Fruit fly (Drosophila melanogaster) whole organism, embryonic: ENCODE measurements around the gene CG14646.

Source experiments
- BEAF-32 ChIP-seq: fragments of 200-800 bp; sonication (Bioruptor generic); optimal IDR thresholded peaks from 3 replicates; lab custom pipeline; 2017; ENCODE audit warnings: missing biosample characterization, missing genetic modification characterization, mild to moderate bottlenecking, moderate library complexity, missing genetic modification reagents
- Bgb ChIP-seq: fragments of 200-800 bp; sonication (Bioruptor generic); IDR thresholded peaks from 2 replicates; pipeline ENCODE4 v1.3.6; 2022; ENCODE audit warnings: missing biosample characterization, missing genetic modification characterization; ENCODE audit not compliant: partially characterized antibody
- CG10654 ChIP-seq: fragments of 200-800 bp; sonication (Bioruptor generic); optimal IDR thresholded peaks from 2 replicates; lab custom pipeline; 2016; ENCODE audit warnings: missing biosample characterization, missing genetic modification characterization
- CG11085 ChIP-seq: fragments of 200-800 bp; sonication (Bioruptor generic); IDR thresholded peaks from 2 replicates; pipeline ENCODE4 v1.3.6; 2022; ENCODE audit warnings: missing biosample characterization, missing genetic modification characterization
- CG1233 ChIP-seq: fragments of 200-800 bp; sonication (Bioruptor generic); optimal IDR thresholded peaks from 4 replicates; lab custom pipeline; 2018; ENCODE audit warnings: missing biosample characterization, mild to moderate bottlenecking, missing genetic modification characterization
- CG1832 ChIP-seq: fragments of 200-800 bp; sonication (Bioruptor generic); optimal IDR thresholded peaks from 2 replicates; lab custom pipeline; 2017; ENCODE audit warnings: missing biosample characterization, mild to moderate bottlenecking, missing genetic modification characterization, inconsistent platforms
- CG18599 ChIP-seq: fragments of 200-800 bp; sonication (Bioruptor generic); optimal IDR thresholded peaks from 3 replicates; lab custom pipeline; 2017; ENCODE audit warnings: missing biosample characterization, missing genetic modification characterization, mild to moderate bottlenecking, moderate library complexity, missing genetic modification reagents
- CG2120 ChIP-seq: fragments of 200-800 bp; sonication (Bioruptor generic); optimal IDR thresholded peaks from 3 replicates; lab custom pipeline; 2016; ENCODE audit warnings: missing biosample characterization, missing genetic modification characterization
- CG2199 ChIP-seq: fragments of 200-800 bp; sonication (Bioruptor generic); IDR thresholded peaks from 3 replicates; pipeline ENCODE4 v1.3.6; 2022; ENCODE audit warnings: missing biosample characterization, missing genetic modification characterization
- CG30020 ChIP-seq: fragments of 200-800 bp; optimal IDR thresholded peaks from 2 replicates; lab custom pipeline; 2019; ENCODE audit warnings: missing biosample characterization, mild to moderate bottlenecking, missing genetic modification characterization, moderate library complexity
- CG31224 ChIP-seq: fragments of 200-800 bp; sonication (Bioruptor generic); IDR thresholded peaks from 2 replicates; pipeline ENCODE4 v1.3.6; 2022; ENCODE audit warnings: missing biosample characterization, missing genetic modification characterization
- CG31388 ChIP-seq: fragments of 200-800 bp; sonication (Bioruptor generic); optimal IDR thresholded peaks from 2 replicates; lab custom pipeline; 2016; ENCODE audit warnings: missing biosample characterization, missing genetic modification characterization
- CG33557 ChIP-seq: fragments of 200-800 bp; sonication (Bioruptor generic); optimal IDR thresholded peaks from 2 replicates; lab custom pipeline; 2019; ENCODE audit warnings: missing biosample characterization, mild to moderate bottlenecking, missing genetic modification characterization, moderate library complexity
- CG34376 ChIP-seq: fragments of 200-800 bp; sonication (Bioruptor generic); optimal IDR thresholded peaks from 2 replicates; lab custom pipeline; 2018; ENCODE audit warnings: missing biosample characterization, mild to moderate bottlenecking, missing genetic modification characterization
- CG4404 ChIP-seq: fragments of 200-800 bp; sonication (Bioruptor generic); IDR thresholded peaks from 2 replicates; pipeline ENCODE4 v1.3.6; 2022; ENCODE audit warnings: missing biosample characterization, missing genetic modification characterization
- CG4424 ChIP-seq: fragments of 200-800 bp; sonication (Bioruptor generic); optimal IDR thresholded peaks from 3 replicates; lab custom pipeline; 2016; ENCODE audit warnings: missing biosample characterization, missing genetic modification characterization
- CG8089 ChIP-seq: fragments of 200-800 bp; sonication (Bioruptor generic); optimal IDR thresholded peaks from 3 replicates; lab custom pipeline; 2016; ENCODE audit warnings: missing biosample characterization, missing genetic modification characterization
- HLHmδ ChIP-seq: fragments of 200-800 bp; sonication (Bioruptor generic); optimal IDR thresholded peaks from 2 replicates; lab custom pipeline; 2018; ENCODE audit warnings: missing biosample characterization, mild to moderate bottlenecking, missing genetic modification characterization, moderate library complexity
- Hey ChIP-seq: fragments of 200-800 bp; sonication (Bioruptor generic); optimal IDR thresholded peaks from 3 replicates; lab custom pipeline; 2018; ENCODE audit warnings: missing biosample characterization, mild to moderate bottlenecking, missing genetic modification characterization
- Hr3 ChIP-seq: fragments of 200-800 bp; sonication (Bioruptor generic); optimal IDR thresholded peaks from 3 replicates; lab custom pipeline; 2016; ENCODE audit warnings: missing biosample characterization, missing genetic modification characterization
- Meics ChIP-seq: fragments of 200-800 bp; sonication (Bioruptor generic); optimal IDR thresholded peaks from 2 replicates; lab custom pipeline; 2017; ENCODE audit warnings: missing biosample characterization, mild to moderate bottlenecking, missing genetic modification characterization
- Mes4 ChIP-seq: fragments of 200-800 bp; sonication (Bioruptor generic); optimal IDR thresholded peaks from 2 replicates; lab custom pipeline; 2016; ENCODE audit warnings: missing biosample characterization, missing genetic modification characterization
- Oaz ChIP-seq: fragments of 200-800 bp; sonication (Bioruptor generic); IDR thresholded peaks from 2 replicates; pipeline ENCODE4 v1.3.6; 2022; ENCODE audit warnings: missing biosample characterization, missing genetic modification characterization
- Poxn ChIP-seq: fragments of 200-800 bp; sonication (Bioruptor generic); IDR thresholded peaks from 2 replicates; pipeline ENCODE4 v1.3.6; 2022; ENCODE audit warnings: missing biosample characterization, missing genetic modification characterization
- Trl ChIP-seq, 3 experiments: fragments of >200 bp in 2 of 3; fragments of 200-800 bp in 1 of 3; sonication (Bioruptor generic) in 1 of 3; optimal IDR thresholded peaks; 2 replicates in 1 of 3; 3 replicates in 2 of 3; lab custom pipeline; 2016 to 2017; ENCODE audit warnings: missing biosample characterization in 1 of 3, missing genetic modification characterization in 1 of 3
- YL-1 ChIP-seq: fragments of 200-800 bp; sonication (Bioruptor generic); optimal IDR thresholded peaks from 3 replicates; lab custom pipeline; 2017; ENCODE audit warnings: missing biosample characterization, mild to moderate bottlenecking, missing genetic modification characterization
- ab ChIP-seq: fragments of 200-800 bp; sonication (Bioruptor generic); optimal IDR thresholded peaks from 2 replicates; lab custom pipeline; 2016; ENCODE audit warnings: missing biosample characterization, missing genetic modification characterization
- ac ChIP-seq: fragments of 200-800 bp; sonication (Bioruptor generic); optimal IDR thresholded peaks from 3 replicates; lab custom pipeline; 2017; ENCODE audit warnings: missing biosample characterization, mild to moderate bottlenecking, missing genetic modification characterization
- ash1 ChIP-seq: fragments of 200-800 bp; sonication (Bioruptor generic); optimal IDR thresholded peaks from 2 replicates; lab custom pipeline; 2018; ENCODE audit warnings: missing biosample characterization, mild to moderate bottlenecking, missing genetic modification characterization
- az2 ChIP-seq: fragments of 200-800 bp; sonication (Bioruptor generic); optimal IDR thresholded peaks from 3 replicates; lab custom pipeline; 2016; ENCODE audit warnings: missing biosample characterization, missing genetic modification characterization
- bbx ChIP-seq: fragments of 200-800 bp; sonication (Bioruptor generic); IDR thresholded peaks from 2 replicates; pipeline ENCODE4 v1.3.6; 2022; ENCODE audit warnings: missing biosample characterization, missing genetic modification characterization; ENCODE audit not compliant: partially characterized antibody
- dysf ChIP-seq: fragments of 200-800 bp; sonication (Bioruptor generic); IDR thresholded peaks from 3 replicates; pipeline ENCODE4 v1.3.6; 2022; ENCODE audit warnings: missing biosample characterization, missing genetic modification characterization
- esg ChIP-seq: fragments of 200-800 bp; sonication (Bioruptor generic); conservative IDR thresholded peaks from 2 replicates; pipeline ENCODE4 v1.3.6; 2022; ENCODE audit warnings: missing biosample characterization, missing genetic modification characterization
- ewg ChIP-seq: fragments of 200-800 bp; sonication (Bioruptor generic); optimal IDR thresholded peaks from 3 replicates; lab custom pipeline; 2017; ENCODE audit warnings: mild to moderate bottlenecking, missing biosample characterization, missing genetic modification reagents, missing genetic modification characterization
- fd3F ChIP-seq: fragments of 200-800 bp; sonication (Bioruptor generic); optimal IDR thresholded peaks from 2 replicates; lab custom pipeline; 2018; ENCODE audit warnings: missing biosample characterization, mild to moderate bottlenecking, missing genetic modification characterization, moderate library complexity
- fd64A ChIP-seq: fragments of 200-800 bp; sonication (Bioruptor generic); optimal IDR thresholded peaks from 3 replicates; lab custom pipeline; 2018; ENCODE audit warnings: missing biosample characterization, mild to moderate bottlenecking, missing genetic modification characterization
- hth ChIP-seq: fragments of >200 bp; optimal IDR thresholded peaks from 2 replicates; lab custom pipeline; 2017; ENCODE audit warnings: inconsistent platforms
- jumu ChIP-seq: fragments of 200-800 bp; sonication (Bioruptor generic); optimal IDR thresholded peaks from 3 replicates; lab custom pipeline; 2016; ENCODE audit warnings: missing biosample characterization, missing genetic modification characterization
- lbe ChIP-seq: fragments of 200-800 bp; sonication (Bioruptor generic); optimal IDR thresholded peaks from 2 replicates; lab custom pipeline; 2016; ENCODE audit warnings: missing biosample characterization, mild to moderate bottlenecking, missing genetic modification characterization
- lmd ChIP-seq: fragments of 200-800 bp; sonication (Bioruptor generic); IDR thresholded peaks from 2 replicates; pipeline ENCODE4 v1.3.6; 2022; ENCODE audit warnings: missing biosample characterization, missing genetic modification characterization
- onecut ChIP-seq: fragments of 200-800 bp; sonication (Bioruptor generic); IDR thresholded peaks from 2 replicates; pipeline ENCODE4 v1.3.6; 2022; ENCODE audit warnings: missing biosample characterization, missing genetic modification characterization
- pho ChIP-seq: fragments of 200-800 bp; sonication (Bioruptor generic); optimal IDR thresholded peaks from 2 replicates; lab custom pipeline; 2016; ENCODE audit warnings: missing biosample characterization, missing genetic modification characterization
- pzg ChIP-seq: fragments of 200-800 bp; sonication (Bioruptor generic); optimal IDR thresholded peaks from 3 replicates; lab custom pipeline; 2018; ENCODE audit warnings: missing biosample characterization, mild to moderate bottlenecking, missing genetic modification characterization, moderate library complexity
- sc ChIP-seq, 3 experiments: fragments of >200 bp in 2 of 3; fragments of 200-800 bp in 1 of 3; sonication (Bioruptor generic) in 1 of 3; optimal IDR thresholded peaks; 2 replicates in 2 of 3; 3 replicates in 1 of 3; lab custom pipeline; 2017; ENCODE audit warnings: mild to moderate bottlenecking in 1 of 3, missing biosample characterization in 1 of 3, missing genetic modification characterization in 1 of 3, missing genetic modification reagents in 1 of 3
- sob ChIP-seq: fragments of 200-800 bp; sonication (Bioruptor generic); IDR thresholded peaks from 2 replicates; pipeline ENCODE4 v1.3.6; 2022; ENCODE audit warnings: missing biosample characterization, missing genetic modification characterization
- sqz ChIP-seq: fragments of 200-800 bp; sonication (Bioruptor generic); optimal IDR thresholded peaks from 3 replicates; lab custom pipeline; 2018; ENCODE audit warnings: missing biosample characterization, mild to moderate bottlenecking, missing genetic modification characterization
- tll ChIP-seq, 2 experiments: fragments of 200-800 bp in 1 of 2; fragments of >200 bp in 1 of 2; sonication (Bioruptor generic) in 1 of 2; optimal IDR thresholded peaks; 2 replicates each; lab custom pipeline; 2017 to 2019; ENCODE audit warnings: missing biosample characterization in 2 of 2, missing genetic modification characterization in 2 of 2, mild to moderate bottlenecking in 1 of 2, moderate library complexity in 1 of 2
- tx ChIP-seq: fragments of 200-800 bp; sonication (Bioruptor generic); optimal IDR thresholded peaks from 2 replicates; lab custom pipeline; 2016; ENCODE audit warnings: missing biosample characterization, missing genetic modification characterization
- usp ChIP-seq: fragments of >200 bp; optimal IDR thresholded peaks from 2 replicates; lab custom pipeline; 2017; ENCODE audit warnings: missing biosample characterization, missing genetic modification characterization
- zen ChIP-seq: fragments of 200-800 bp; sonication (Bioruptor generic); optimal IDR thresholded peaks from 3 replicates; lab custom pipeline; 2018; ENCODE audit warnings: missing biosample characterization, mild to moderate bottlenecking, missing genetic modification characterization, moderate library complexity

CG14646 gene

DNA sequence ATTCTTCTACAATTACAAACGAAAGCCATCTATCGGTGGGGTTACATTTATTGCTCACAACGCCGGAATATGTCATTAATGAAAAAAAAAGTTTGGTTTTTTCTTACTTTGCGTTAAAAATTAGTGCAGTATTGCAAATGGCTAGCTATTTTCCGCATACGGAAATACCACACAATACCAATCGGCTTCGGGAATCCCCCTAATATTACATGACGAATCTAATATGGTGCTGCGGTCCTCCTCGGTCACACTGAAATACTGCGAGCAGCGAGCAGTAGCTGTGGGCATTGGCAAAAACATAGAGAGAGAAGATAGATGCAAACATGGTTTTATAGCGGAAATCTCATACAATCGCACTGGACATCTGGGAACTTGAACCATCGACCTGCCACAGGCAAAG, 2.7 kb upstream of the CG14646 start, which contains the start of gene tub (continued):
- peak; percentile 38; the same call in 1 of the 2 replicates for TF ChIP-seq lmd (GFP tag; lab: Robert Waterston, UW)
- peak; percentile 21 for TF ChIP-seq Mes4 (GFP tag; lab: Kevin White, UChicago)
- no peak; the same call in 1 of the 2 replicates for TF ChIP-seq sob
- no peak for TF ChIP-seq fd64A (GFP tag; lab: Kevin White, UChicago)
- TF ChIP-seq CG10654 (GFP tag; lab: Kevin White, UChicago), result no peak
- TF ChIP-seq tll (GFP tag; optimal IDR thresholded peaks at IDR 0.05; lab: Kevin White, UChicago), result no peak
- no peak for TF ChIP-seq sqz (GFP tag; lab: Kevin White, UChicago)
- no peak for TF ChIP-seq CG1832 (GFP tag; lab: Kevin White, UChicago)
- peak; percentile 20 for TF ChIP-seq Hr3 (GFP tag; lab: Kevin White, UChicago)
- TF ChIP-seq ab (GFP tag; lab: Kevin White, UChicago), result no peak
- TF ChIP-seq CG4404, result no peak
- peak; percentile 44 for TF ChIP-seq BEAF-32 (GFP tag; lab: Kevin White, UChicago)
- no peak for TF ChIP-seq tx
- TF ChIP-seq CG31388 (GFP tag; lab: Kevin White, UChicago), result peak; percentile 8
- TF ChIP-seq CG2199 (GFP tag; lab: Robert Waterston, UW), result peak; percentile 62; the same call in 2 of the 3 replicates
- no peak for TF ChIP-seq usp (GFP tag; lab: Kevin White, UChicago)
- TF ChIP-seq HLHmδ (GFP tag; lab: Kevin White, UChicago), result no peak
- TF ChIP-seq jumu, result peak; percentile 13
- TF ChIP-seq sc (optimal IDR thresholded peaks at IDR 0.05; lab: Kevin White, UChicago), result no peak
- TF ChIP-seq sc (GFP tag; optimal IDR thresholded peaks at IDR 0.05; lab: Kevin White, UChicago), result no peak
- TF ChIP-seq Trl (optimal IDR thresholded peaks at IDR 0.05; lab: Kevin White, UChicago), result peak in 1 of 2 experiments; percentile 7
- TF ChIP-seq Trl (GFP tag; optimal IDR thresholded peaks at IDR 0.05; lab: Kevin White, UChicago), result peak; percentile 10
- no peak for TF ChIP-seq fd3F
- peak; percentile 35 for TF ChIP-seq az2 (GFP tag; lab: Kevin White, UChicago)
- TF ChIP-seq CG18599 (GFP tag; lab: Kevin White, UChicago), result no peak
- TF ChIP-seq esg, result no peak
- TF ChIP-seq onecut (GFP tag; lab: Robert Waterston, UW), result peak; percentile 11; the same call in 1 of the 2 replicates
- TF ChIP-seq Meics, result peak; percentile 29
- peak; percentile 19; the same call in 1 of the 2 replicates for TF ChIP-seq Bgb (GFP tag; lab: Robert Waterston, UW)
- peak; percentile 11 for TF ChIP-seq CG34376 (GFP tag; lab: Kevin White, UChicago)
- peak; percentile 87 for TF ChIP-seq pzg (GFP tag; lab: Kevin White, UChicago)
- no peak for TF ChIP-seq ac
- TF ChIP-seq CG30020 (tag; lab: Kevin White, UChicago), result peak; percentile 88
- TF ChIP-seq ewg, result peak; percentile 35
- peak; percentile 15 for TF ChIP-seq pho
- peak; percentile 65 for TF ChIP-seq CG2120 (GFP tag; lab: Kevin White, UChicago)
- peak; percentile 1 for TF ChIP-seq CG8089 (GFP tag; lab: Kevin White, UChicago)
- peak; percentile 45 for TF ChIP-seq YL-1
- TF ChIP-seq CG1233 (GFP tag; lab: Kevin White, UChicago), result no peak
- TF ChIP-seq zen (tag; lab: Kevin White, UChicago), result peak; percentile 67
- TF ChIP-seq bbx, result peak; percentile 27; the same call in 1 of the 2 replicates
- TF ChIP-seq Hey, result no peak
- no peak for TF ChIP-seq lbe (GFP tag; lab: Kevin White, UChicago)
- TF ChIP-seq CG11085 (GFP tag; lab: Robert Waterston, UW), result no peak
- no peak for TF ChIP-seq ash1
- no peak for TF ChIP-seq CG31224 (GFP tag; lab: Robert Waterston, UW)
- TF ChIP-seq Oaz (GFP tag; lab: Robert Waterston, UW), result no peak
- no peak for TF ChIP-seq CG33557 (GFP tag; lab: Kevin White, UChicago)
- peak; percentile 34 for TF ChIP-seq CG4424 (GFP tag; lab: Kevin White, UChicago)
- peak; percentile 24; the same call in 1 of the 3 replicates for TF ChIP-seq dysf (GFP tag; lab: Robert Waterston, UW)
- TF ChIP-seq Poxn, result no peak
- TF ChIP-seq hth (lab: Kevin White, UChicago), result no peak
